Worm (Caenorhabditis elegans) whole organism, L4 larva: ENCODE results near the gene F18F11.4.

ENCODE experiments used
- F37D6.2 ChIP-seq: sonication (generic microtip); optimal IDR thresholded peaks from 2 replicates; lab custom pipeline; 2016; ENCODE audit warnings: mild to moderate bottlenecking, missing genetic modification characterization, missing compliant biosample characterization
- Y105C5A.15 ChIP-seq: fragments of 200-800 bp; sonication (Bioruptor generic); IDR thresholded peaks from 2 replicates; pipeline ENCODE4 v1.3.6; 2022; ENCODE audit warnings: missing genetic modification characterization, missing compliant biosample characterization
- aha-1 ChIP-seq: fragments of 150-350 bp; peaks from one replicate; lab custom pipeline; 2014; ENCODE audit warnings: missing biosample characterization, missing genetic modification characterization
- ceh-32 ChIP-seq: sonication (generic microtip); optimal IDR thresholded peaks from 2 replicates; lab custom pipeline; 2016; ENCODE audit warnings: mild to moderate bottlenecking, missing genetic modification characterization, missing compliant biosample characterization; ENCODE audit not compliant: poor library complexity
- ceh-62 ChIP-seq: sonication (generic microtip); optimal IDR thresholded peaks from 2 replicates; lab custom pipeline; 2017; ENCODE audit warnings: missing biosample characterization, missing genetic modification characterization
- ces-1 ChIP-seq: fragments of 150-350 bp; sonication (generic microtip); optimal IDR thresholded peaks from 4 replicates; lab custom pipeline; 2014; ENCODE audit warnings: missing biosample characterization, missing genetic modification reagents, missing genetic modification characterization
- daf-16 ChIP-seq, 3 experiments: sonication (generic microtip); optimal IDR thresholded peaks; 2 replicates each; lab custom pipeline; 2016 to 2017; ENCODE audit warnings: missing genetic modification characterization in 3 of 3, missing genetic modification reagents in 3 of 3, mild to moderate bottlenecking in 2 of 3, missing compliant biosample characterization in 2 of 3, missing biosample characterization in 1 of 3, moderate library complexity in 1 of 3
- duxl-1 ChIP-seq: sonication (generic microtip); optimal IDR thresholded peaks from 2 replicates; lab custom pipeline; 2016; ENCODE audit warnings: mild to moderate bottlenecking, missing genetic modification characterization, moderate library complexity, missing compliant biosample characterization; ENCODE audit not compliant: poor library complexity
- dve-1 ChIP-seq: sonication (generic microtip); optimal IDR thresholded peaks from 2 replicates; lab custom pipeline; 2017; ENCODE audit warnings: antibody characterized with exemption, mild to moderate bottlenecking, missing genetic modification characterization, missing compliant biosample characterization; ENCODE audit not compliant: insufficient read depth
- fos-1 ChIP-seq: fragments of 150-350 bp; optimal IDR thresholded peaks from 2 replicates; lab custom pipeline; 2014; ENCODE audit warnings: missing biosample characterization, missing genetic modification characterization
- hif-1 ChIP-seq, 2 experiments: sonication (generic microtip); optimal IDR thresholded peaks; 2 replicates each; lab custom pipeline; 2016 to 2017; ENCODE audit warnings: missing compliant biosample characterization in 2 of 2, missing genetic modification characterization in 2 of 2, missing genetic modification reagents in 2 of 2, missing genotype in 2 of 2, mild to moderate bottlenecking in 1 of 2
- hlh-11 ChIP-seq: fragments of 200-800 bp; sonication (Bioruptor generic); optimal IDR thresholded peaks from 2 replicates; lab custom pipeline; 2018; ENCODE audit warnings: mild to moderate bottlenecking, missing genetic modification characterization, missing compliant biosample characterization
- hlh-30 ChIP-seq: sonication (generic microtip); optimal IDR thresholded peaks from 2 replicates; lab custom pipeline; 2017; ENCODE audit warnings: antibody characterized with exemption, mild to moderate bottlenecking, missing genetic modification characterization, missing compliant biosample characterization; ENCODE audit not compliant: insufficient read depth
- lim-7 ChIP-seq: fragments of 200-800 bp; sonication (Bioruptor generic); IDR thresholded peaks from 2 replicates; pipeline ENCODE4 v1.3.6; 2022; ENCODE audit warnings: missing genetic modification characterization, missing compliant biosample characterization
- lin-38 ChIP-seq: fragments of 200-800 bp; sonication (Bioruptor generic); IDR thresholded peaks from 2 replicates; pipeline ENCODE4 v1.3.6; 2022; ENCODE audit warnings: missing genetic modification reagents, missing genetic modification characterization, missing compliant biosample characterization
- lsy-2 ChIP-seq, 2 experiments: fragments of 150-350 bp in 1 of 2; sonication (generic microtip) in 1 of 2; optimal IDR thresholded peaks; 2 replicates each; lab custom pipeline; 2014 to 2017; ENCODE audit warnings: missing biosample characterization in 2 of 2, missing genetic modification characterization in 2 of 2
- madf-5 ChIP-seq, 2 experiments: fragments of 200-800 bp; sonication (Bioruptor generic); IDR thresholded peaks; 2 replicates each; pipeline ENCODE4 v1.3.6; 2022; ENCODE audit warnings: missing compliant biosample characterization in 2 of 2, missing genetic modification characterization in 2 of 2
- mdl-1 ChIP-seq, 2 experiments: fragments of 150-350 bp in 1 of 2; sonication (generic microtip) in 1 of 2; optimal IDR thresholded peaks; 2 replicates each; lab custom pipeline; 2014 to 2017; ENCODE audit warnings: missing biosample characterization in 2 of 2, missing genetic modification characterization in 2 of 2
- mep-1 ChIP-seq: fragments of 150-350 bp; sonication (generic microtip); optimal IDR thresholded peaks from 3 replicates; lab custom pipeline; 2014; ENCODE audit warnings: missing biosample characterization, missing genetic modification characterization
- mes-2 ChIP-seq: sonication (generic microtip); optimal IDR thresholded peaks from 2 replicates; lab custom pipeline; 2016; ENCODE audit warnings: missing genotype, mild to moderate bottlenecking, missing genetic modification characterization, missing compliant biosample characterization; ENCODE audit not compliant: poor library complexity, severe bottlenecking
- nhr-111 ChIP-seq: fragments of 200-800 bp; sonication (Bioruptor generic); optimal IDR thresholded peaks from 2 replicates; lab custom pipeline; 2018; ENCODE audit warnings: mild to moderate bottlenecking, missing genetic modification characterization, missing compliant biosample characterization
- nhr-28 ChIP-seq: fragments of 150-350 bp; optimal IDR thresholded peaks from 2 replicates; lab custom pipeline; 2014; ENCODE audit warnings: missing biosample characterization, missing genetic modification characterization
- nhr-42 ChIP-seq: fragments of 200-800 bp; sonication (Bioruptor generic); IDR thresholded peaks from 2 replicates; pipeline ENCODE4 v1.3.6; 2022; ENCODE audit warnings: missing genetic modification characterization, missing compliant biosample characterization
- nhr-76 ChIP-seq: fragments of 150-350 bp; optimal IDR thresholded peaks from 2 replicates; lab custom pipeline; 2014; ENCODE audit warnings: missing biosample characterization, missing genetic modification characterization
- rbr-2 ChIP-seq: sonication (generic microtip); optimal IDR thresholded peaks from 2 replicates; lab custom pipeline; 2016; ENCODE audit warnings: missing genotype, missing genetic modification characterization, missing compliant biosample characterization
- tag-97 ChIP-seq: fragments of 200-800 bp; sonication (Bioruptor generic); IDR thresholded peaks from 2 replicates; pipeline ENCODE4 v1.3.6; 2022; ENCODE audit warnings: missing genetic modification characterization, missing compliant biosample characterization
- unc-62 ChIP-seq, 3 experiments: fragments of 150-350 bp in 1 of 3; sonication (generic microtip); optimal IDR thresholded peaks in 2 of 3; peaks in 1 of 3; 1 replicate in 1 of 3; 2 replicates in 2 of 3; lab custom pipeline; 2014 to 2017; ENCODE audit warnings: missing biosample characterization in 3 of 3, missing genetic modification characterization in 3 of 3, missing genetic modification reagents in 3 of 3, missing genotype in 1 of 3
- vab-7 ChIP-seq: fragments of 200-800 bp; sonication (Bioruptor generic); IDR thresholded peaks from 2 replicates; pipeline ENCODE4 v1.3.6; 2022; ENCODE audit warnings: missing genetic modification reagents, missing genetic modification characterization, missing compliant biosample characterization

Gene F18F11.4

ce11 chrIV:343279-343678 lies 12.7 kb downstream of the F18F11.4 start:
- TF ChIP-seq madf-5 (GFP tag; IDR thresholded peaks at IDR 0.05; lab: Robert Waterston, UW) (no peak), F37D6.2 (tag; lab: Kevin White, UChicago) (no peak), unc-62 (GFP tag; optimal IDR thresholded peaks at IDR 0.05 in 1 of 2; lab: Kevin White, UChicago) (peak in 1 of 2 experiments; percentile 74), unc-62 (tag; optimal IDR thresholded peaks at IDR 0.05; lab: Kevin White, UChicago) (no peak)

- TF ChIP-seq hif-1 (tag; optimal IDR thresholded peaks at IDR 0.05; lab: Kevin White, UChicago) (peak in 1 of 2 experiments; percentile 85), Y105C5A.15 (GFP tag; lab: Robert Waterston, UW) (no peak), hlh-11 (tag; lab: Kevin White, UChicago) (peak; percentile 27)
These were observed 34.4 kb downstream of the F18F11.4 start for ce11 chrIV:364983-365382.

- TF ChIP-seq aha-1 (tag; lab: Kevin White, UChicago) (peak; percentile 90), duxl-1 (tag; lab: Kevin White, UChicago) (no peak), lsy-2 (tag; optimal IDR thresholded peaks at IDR 0.05; lab: Kevin White, UChicago) (peak in 1 of 2 experiments; percentile 70), unc-62 (GFP tag; optimal IDR thresholded peaks at IDR 0.05 in 1 of 2; lab: Kevin White, UChicago) (peak in 1 of 2 experiments; percentile 91), unc-62 (tag; optimal IDR thresholded peaks at IDR 0.05; lab: Kevin White, UChicago) (no peak), rbr-2 (tag; lab: Kevin White, UChicago) (peak; percentile 53), daf-16 (GFP tag; optimal IDR thresholded peaks at IDR 0.05; lab: Kevin White, UChicago) (peak in 1 of 2 experiments; percentile 61), daf-16 (tag; optimal IDR thresholded peaks at IDR 0.05; lab: Kevin White, UChicago) (no peak), mep-1 (tag; lab: Kevin White, UChicago) (peak; percentile 37), ces-1 (no peak), nhr-111 (GFP tag; lab: Kevin White, UChicago) (no peak), hlh-30 (tag; lab: Kevin White, UChicago) (peak; percentile 32), nhr-76 (tag; lab: Kevin White, UChicago) (no peak), hlh-11 (tag; lab: Kevin White, UChicago) (peak; percentile 23), nhr-28 (tag; lab: Kevin White, UChicago) (peak; percentile 13), ceh-62 (tag; lab: Kevin White, UChicago) (no peak), mdl-1 (tag; optimal IDR thresholded peaks at IDR 0.05; lab: Kevin White, UChicago) (peak in 1 of 2 experiments; percentile 49)
These were observed 35.8 kb downstream of the F18F11.4 start for ce11 chrIV:366406-366805.

ce11 chrIV:372146-372789 lies 41.6 kb downstream of the F18F11.4 start:
- TF ChIP-seq hlh-11 (tag; lab: Kevin White, UChicago) (peak; percentile 10), aha-1 (tag; lab: Kevin White, UChicago) (peak; percentile 30), lsy-2 (tag; optimal IDR thresholded peaks at IDR 0.05; lab: Kevin White, UChicago) (no peak), dve-1 (tag; lab: Kevin White, UChicago) (peak; percentile 29), lim-7 (GFP tag; lab: Robert Waterston, UW) (no peak), hlh-30 (tag; lab: Kevin White, UChicago) (peak; percentile 52), lin-38 (GFP tag; lab: Robert Waterston, UW) (peak; percentile 51), mes-2 (tag; lab: Kevin White, UChicago) (peak; percentile 47), fos-1 (tag; lab: Kevin White, UChicago) (no peak)

- no peak for TF ChIP-seq fos-1 (tag; lab: Kevin White, UChicago)
- TF ChIP-seq unc-62 (GFP tag; optimal IDR thresholded peaks at IDR 0.05 in 1 of 2; lab: Kevin White, UChicago) = peak in 1 of 2 experiments; percentile 92
- no peak for TF ChIP-seq unc-62 (tag; optimal IDR thresholded peaks at IDR 0.05; lab: Kevin White, UChicago)
These were observed 43.3 kb downstream of the F18F11.4 start for ce11 chrIV:373963-374362.

- TF ChIP-seq nhr-42 (GFP tag; lab: Robert Waterston, UW) (no peak), madf-5 (GFP tag; IDR thresholded peaks at IDR 0.05; lab: Robert Waterston, UW) (no peak), vab-7 (GFP tag; lab: Robert Waterston, UW) (no peak), ceh-32 (tag; lab: Kevin White, UChicago) (no peak), tag-97 (GFP tag; lab: Robert Waterston, UW) (no peak)
- TF ChIP-seq, all 104 proteins: peak for 0
These were observed 45.3 kb downstream of the F18F11.4 start, which contains the start of gene fln-1 for ce11 chrIV:375915-376314. Gene fln-1 (minus strand): TSS chrIV:376015.
